Worm (Caenorhabditis elegans) whole organism, young adult: ENCODE results near the gene ncl-1.

Experiments
- B0336.3 ChIP-seq: fragments of 200-800 bp; sonication (Bioruptor generic); IDR thresholded peaks from 2 replicates; pipeline ENCODE4 v1.3.6; 2022; ENCODE audit warnings: missing genetic modification characterization, missing compliant biosample characterization
- D2030.7 ChIP-seq: fragments of 200-800 bp; sonication (Bioruptor generic); IDR thresholded peaks from 2 replicates; pipeline ENCODE4 v1.3.6; 2022; ENCODE audit warnings: missing genetic modification reagents, missing genetic modification characterization, missing compliant biosample characterization
- F33H1.4 ChIP-seq: fragments of 200-800 bp; sonication (Bioruptor generic); IDR thresholded peaks from 2 replicates; pipeline ENCODE4 v1.3.6; 2022; ENCODE audit warnings: missing genetic modification reagents, missing genetic modification characterization, missing compliant biosample characterization
- F55B11.4 ChIP-seq: sonication (generic microtip); optimal IDR thresholded peaks from 2 replicates; lab custom pipeline; 2016; ENCODE audit warnings: missing compliant biosample characterization, missing genetic modification characterization, borderline replicate concordance; ENCODE audit not compliant: insufficient read depth
- F57A8.1 ChIP-seq: fragments of 200-800 bp; sonication (Bioruptor generic); optimal IDR thresholded peaks from 2 replicates; lab custom pipeline; 2018; ENCODE audit warnings: mild to moderate bottlenecking, missing genetic modification characterization, moderate library complexity, missing compliant biosample characterization
- K11D2.4 ChIP-seq: fragments of 200-800 bp; sonication (Bioruptor generic); IDR thresholded peaks from 2 replicates; pipeline ENCODE4 v1.3.6; 2022; ENCODE audit warnings: missing genetic modification reagents, missing genetic modification characterization, missing compliant biosample characterization
- K12H6.12 ChIP-seq: fragments of 200-800 bp; sonication (Bioruptor generic); optimal IDR thresholded peaks from 2 replicates; lab custom pipeline; 2018; ENCODE audit warnings: mild to moderate bottlenecking, missing genetic modification characterization, missing compliant biosample characterization
- T26A5.8 ChIP-seq: sonication (generic microtip); optimal IDR thresholded peaks from 2 replicates; lab custom pipeline; 2016; ENCODE audit warnings: missing genetic modification characterization, missing compliant biosample characterization
- Y67H2A.10 ChIP-seq: fragments of 200-800 bp; sonication (Bioruptor generic); conservative IDR thresholded peaks from 2 replicates; pipeline ENCODE4 v1.3.6; 2022; ENCODE audit warnings: missing genetic modification reagents, missing genetic modification characterization, missing compliant biosample characterization
- akir-1 ChIP-seq: fragments of 200-800 bp; sonication (Bioruptor generic); optimal IDR thresholded peaks from 2 replicates; lab custom pipeline; 2018; ENCODE audit warnings: mild to moderate bottlenecking, missing genetic modification characterization, moderate library complexity, missing compliant biosample characterization
- atf-7 ChIP-seq: sonication (generic microtip); optimal IDR thresholded peaks from 2 replicates; lab custom pipeline; 2017; ENCODE audit warnings: mild to moderate bottlenecking, missing genetic modification characterization, missing compliant biosample characterization
- attf-3 ChIP-seq: fragments of 200-800 bp; sonication (Bioruptor generic); conservative IDR thresholded peaks from 2 replicates; pipeline ENCODE4 v1.3.6; 2022; ENCODE audit warnings: missing genetic modification reagents, missing genetic modification characterization, missing compliant biosample characterization
- attf-5 ChIP-seq: fragments of 200-800 bp; sonication (Bioruptor generic); optimal IDR thresholded peaks from 2 replicates; lab custom pipeline; 2018; ENCODE audit warnings: mild to moderate bottlenecking, missing genetic modification characterization, missing compliant biosample characterization
- ccch-3 ChIP-seq: fragments of 200-800 bp; sonication (Bioruptor generic); optimal IDR thresholded peaks from 2 replicates; lab custom pipeline; 2018; ENCODE audit warnings: mild to moderate bottlenecking, missing genetic modification characterization, missing compliant biosample characterization
- cebp-1 ChIP-seq, 2 experiments: fragments of 200-800 bp in 1 of 2; sonication (Bioruptor generic) in 1 of 2; sonication (generic microtip) in 1 of 2; IDR thresholded peaks in 1 of 2; optimal IDR thresholded peaks in 1 of 2; 2 replicates each; pipeline versions ENCODE4 v1.3.6 to Lab custom; 2017 to 2022; ENCODE audit warnings: missing compliant biosample characterization in 2 of 2, missing genetic modification characterization in 2 of 2, mild to moderate bottlenecking in 1 of 2, missing genetic modification reagents in 1 of 2, moderate library complexity in 1 of 2
- ceh-100 ChIP-seq: fragments of 200-800 bp; sonication (Bioruptor generic); IDR thresholded peaks from 2 replicates; pipeline ENCODE4 v1.3.6; 2022; ENCODE audit warnings: missing genetic modification reagents, missing genetic modification characterization, missing compliant biosample characterization
- ceh-27 ChIP-seq: fragments of 200-800 bp; sonication (Bioruptor generic); optimal IDR thresholded peaks from 2 replicates; lab custom pipeline; 2018; ENCODE audit warnings: mild to moderate bottlenecking, missing genetic modification characterization, moderate library complexity, missing compliant biosample characterization
- ceh-91 ChIP-seq: fragments of 200-800 bp; sonication (Bioruptor generic); IDR thresholded peaks from 2 replicates; pipeline ENCODE4 v1.3.6; 2022; ENCODE audit warnings: missing genetic modification reagents, missing genetic modification characterization, missing compliant biosample characterization
- chd-7 ChIP-seq: sonication (generic microtip); optimal IDR thresholded peaks from 2 replicates; lab custom pipeline; 2016; ENCODE audit warnings: mild to moderate bottlenecking, missing genetic modification characterization, moderate library complexity, missing compliant biosample characterization
- efl-1 ChIP-seq: fragments of 150-350 bp; optimal IDR thresholded peaks from 2 replicates; lab custom pipeline; 2014; ENCODE audit warnings: missing biosample characterization, missing genetic modification reagents, missing genetic modification characterization
- ekl-4 ChIP-seq: fragments of 200-800 bp; sonication (Bioruptor generic); IDR thresholded peaks from 2 replicates; pipeline ENCODE4 v1.3.6; 2022; ENCODE audit warnings: missing genetic modification reagents, missing genetic modification characterization, missing compliant biosample characterization
- hlh-12 ChIP-seq: sonication (generic microtip); optimal IDR thresholded peaks from 2 replicates; lab custom pipeline; 2016; ENCODE audit warnings: missing genetic modification characterization, missing compliant biosample characterization
- hmg-1.2 ChIP-seq: fragments of 200-800 bp; sonication (Bioruptor generic); IDR thresholded peaks from 2 replicates; pipeline ENCODE4 v1.3.6; 2022; ENCODE audit warnings: missing genetic modification reagents, missing genetic modification characterization, missing compliant biosample characterization
- hrde-1 ChIP-seq: sonication (generic microtip); optimal IDR thresholded peaks from 2 replicates; lab custom pipeline; 2016; ENCODE audit warnings: missing genetic modification characterization, mild to moderate bottlenecking, missing compliant biosample characterization, moderate library complexity, missing genotype, missing genetic modification reagents, borderline replicate concordance
- lin-35 ChIP-seq, 3 experiments: fragments of 150-350 bp in 2 of 3; sonication (generic microtip) in 1 of 3; optimal IDR thresholded peaks; 2 replicates each; lab custom pipeline; 2014 to 2018; ENCODE audit warnings: missing biosample characterization in 3 of 3, missing genetic modification characterization in 3 of 3, missing genetic modification reagents in 3 of 3
- lin-40 ChIP-seq: sonication (generic microtip); optimal IDR thresholded peaks from 2 replicates; lab custom pipeline; 2016; ENCODE audit warnings: missing genetic modification characterization, mild to moderate bottlenecking, missing compliant biosample characterization, missing genotype, missing genetic modification reagents
- lin-54 ChIP-seq: fragments of 200-800 bp; sonication (Bioruptor generic); optimal IDR thresholded peaks from 2 replicates; lab custom pipeline; 2018; ENCODE audit warnings: mild to moderate bottlenecking, missing genetic modification characterization, missing compliant biosample characterization
- lir-1 ChIP-seq: fragments of 200-800 bp; sonication (Bioruptor generic); conservative IDR thresholded peaks from 2 replicates; pipeline ENCODE4 v1.3.6; 2022; ENCODE audit warnings: missing genetic modification reagents, missing genetic modification characterization, missing compliant biosample characterization
- lsy-27 ChIP-seq: sonication (generic microtip); optimal IDR thresholded peaks from 2 replicates; lab custom pipeline; 2017; ENCODE audit warnings: missing genetic modification characterization, mild to moderate bottlenecking, missing compliant biosample characterization, antibody characterized with exemption, missing genotype, borderline replicate concordance; ENCODE audit not compliant: insufficient read depth
- madf-3 ChIP-seq: fragments of 200-800 bp; sonication (Bioruptor generic); IDR thresholded peaks from 2 replicates; pipeline ENCODE4 v1.3.6; 2022; ENCODE audit warnings: missing genetic modification reagents, missing genetic modification characterization, missing compliant biosample characterization
- mcd-1 ChIP-seq: fragments of 200-800 bp; sonication (Bioruptor generic); IDR thresholded peaks from 2 replicates; pipeline ENCODE4 v1.3.6; 2022; ENCODE audit warnings: missing genetic modification reagents, missing genetic modification characterization, missing compliant biosample characterization
- nfya-1 ChIP-seq: sonication (generic microtip); optimal IDR thresholded peaks from 2 replicates; lab custom pipeline; 2017; ENCODE audit warnings: antibody characterized with exemption, missing compliant biosample characterization, missing genetic modification characterization, borderline replicate concordance; ENCODE audit not compliant: insufficient read depth
- nfyb-1 ChIP-seq: fragments of 200-800 bp; sonication (Bioruptor generic); IDR thresholded peaks from 2 replicates; pipeline ENCODE4 v1.3.6; 2022; ENCODE audit warnings: missing genetic modification reagents, missing genetic modification characterization, missing compliant biosample characterization
- nhr-80 ChIP-seq: sonication (generic microtip); optimal IDR thresholded peaks from 2 replicates; lab custom pipeline; 2016; ENCODE audit warnings: missing genetic modification characterization, missing compliant biosample characterization
- pha-4 ChIP-seq: fragments of 150-350 bp; sonication (generic microtip); optimal IDR thresholded peaks from 2 replicates; lab custom pipeline; 2014; ENCODE audit warnings: missing biosample characterization, missing genetic modification reagents, missing genetic modification characterization
- rcor-1 ChIP-seq: fragments of 200-800 bp; sonication (Bioruptor generic); IDR thresholded peaks from 2 replicates; pipeline ENCODE4 v1.3.6; 2022; ENCODE audit warnings: missing genetic modification reagents, missing genetic modification characterization, missing compliant biosample characterization
- sdz-38 ChIP-seq: sonication (generic microtip); optimal IDR thresholded peaks from 2 replicates; lab custom pipeline; 2016; ENCODE audit warnings: missing genotype, missing genetic modification characterization, missing compliant biosample characterization
- snpc-4 ChIP-seq, 5 experiments: fragments of 150-350 bp in 1 of 5; sonication (generic microtip) in 4 of 5; optimal IDR thresholded peaks; 2 replicates each; lab custom pipeline; 2014 to 2018; ENCODE audit warnings: missing genetic modification characterization in 5 of 5, missing biosample characterization in 3 of 5, antibody characterized with exemption in 2 of 5, mild to moderate bottlenecking in 2 of 5, missing compliant biosample characterization in 2 of 5, missing genotype in 2 of 5, moderate library complexity in 2 of 5, missing genetic modification reagents in 1 of 5
- xnd-1 ChIP-seq: sonication (generic microtip); optimal IDR thresholded peaks from 2 replicates; lab custom pipeline; 2016; ENCODE audit warnings: missing genotype, missing genetic modification reagents, missing genetic modification characterization, missing compliant biosample characterization
- zfh-2 ChIP-seq: fragments of 200-800 bp; sonication (Bioruptor generic); conservative IDR thresholded peaks from 2 replicates; pipeline ENCODE4 v1.3.6; 2022; ENCODE audit warnings: missing genetic modification reagents, missing genetic modification characterization, missing compliant biosample characterization
- ztf-26 ChIP-seq: sonication (generic microtip); optimal IDR thresholded peaks from 2 replicates; lab custom pipeline; 2017; ENCODE audit warnings: missing genetic modification characterization, missing compliant biosample characterization
- ztf-3 ChIP-seq: fragments of 200-800 bp; sonication (Bioruptor generic); optimal IDR thresholded peaks from 2 replicates; lab custom pipeline; 2018; ENCODE audit warnings: mild to moderate bottlenecking, missing genetic modification characterization, missing compliant biosample characterization

Gene ncl-1

DNA sequence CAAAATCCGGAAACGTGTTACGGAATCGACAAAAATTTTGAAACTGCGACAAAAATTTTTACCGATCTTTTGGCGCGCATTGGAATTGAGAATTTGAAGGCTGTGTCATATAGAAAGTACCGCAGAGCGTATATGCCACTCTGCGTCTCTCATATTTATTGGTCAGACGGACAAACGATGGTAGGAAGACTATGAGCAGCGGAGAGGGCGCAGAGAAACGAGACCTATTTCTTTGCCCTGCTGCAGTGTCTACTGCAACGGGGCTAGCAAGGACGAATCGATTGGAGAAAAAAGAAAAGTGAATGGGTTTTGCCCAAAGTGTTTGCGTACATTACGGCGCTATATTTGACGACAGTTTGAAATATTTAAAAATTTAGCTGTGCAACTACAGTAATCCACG, 9.5 kb upstream of the ncl-1 start (continued):
- no peak for TF ChIP-seq K11D2.4
- TF ChIP-seq lin-35 (GFP tag; optimal IDR thresholded peaks at IDR 0.05; lab: Kevin White, UChicago) = peak in 1 of 3 experiments; percentile 76
- TF ChIP-seq Y67H2A.10 (GFP tag; lab: Robert Waterston, UW) = no peak
- TF ChIP-seq lin-40 (tag; lab: Kevin White, UChicago) = peak; percentile 56
- TF ChIP-seq attf-5 (GFP tag; lab: Kevin White, UChicago) = peak; percentile 94
- peak; percentile 81 for TF ChIP-seq mcd-1 (GFP tag; lab: Robert Waterston, UW)
- no peak for TF ChIP-seq cebp-1 (GFP tag; IDR thresholded peaks at IDR 0.05; lab: Robert Waterston, UW)
- peak; percentile 76 for TF ChIP-seq cebp-1 (tag; optimal IDR thresholded peaks at IDR 0.05; lab: Kevin White, UChicago)
- peak; percentile 28 for TF ChIP-seq atf-7 (tag; lab: Kevin White, UChicago)
- TF ChIP-seq ceh-100 (GFP tag; lab: Robert Waterston, UW) = peak; percentile 25; the same call in 1 of the 2 replicates
- TF ChIP-seq K12H6.12 = peak; percentile 74
- TF ChIP-seq D2030.7 (GFP tag; lab: Robert Waterston, UW) = peak; percentile 23; the same call in 1 of the 2 replicates
- peak; percentile 47 for TF ChIP-seq chd-7
- TF ChIP-seq nhr-80 (tag; lab: Kevin White, UChicago) = peak; percentile 49
- TF ChIP-seq hmg-1.2 (GFP tag; lab: Robert Waterston, UW) = peak; percentile 89
- TF ChIP-seq B0336.3 (GFP tag; lab: Robert Waterston, UW) = peak; percentile 35; the same call in 1 of the 2 replicates
- TF ChIP-seq nfyb-1 (GFP tag; lab: Robert Waterston, UW) = 0 out of 2 replicates have a peak, but pooled peaks have one; percentile 28
- no peak for TF ChIP-seq snpc-4 (GFP tag; optimal IDR thresholded peaks at IDR 0.05; lab: Kevin White, UChicago)
- peak in 3 of 4 experiments; percentile 35 to 52 (median 40) for TF ChIP-seq snpc-4 (tag; optimal IDR thresholded peaks at IDR 0.05; lab: Kevin White, UChicago)
- no peak for TF ChIP-seq ztf-3 (GFP tag; lab: Kevin White, UChicago)
- peak; percentile 9 for TF ChIP-seq lin-54 (GFP tag; lab: Kevin White, UChicago)
- peak; percentile 25; the same call in 1 of the 2 replicates for TF ChIP-seq F33H1.4 (GFP tag; lab: Robert Waterston, UW)

DNA sequence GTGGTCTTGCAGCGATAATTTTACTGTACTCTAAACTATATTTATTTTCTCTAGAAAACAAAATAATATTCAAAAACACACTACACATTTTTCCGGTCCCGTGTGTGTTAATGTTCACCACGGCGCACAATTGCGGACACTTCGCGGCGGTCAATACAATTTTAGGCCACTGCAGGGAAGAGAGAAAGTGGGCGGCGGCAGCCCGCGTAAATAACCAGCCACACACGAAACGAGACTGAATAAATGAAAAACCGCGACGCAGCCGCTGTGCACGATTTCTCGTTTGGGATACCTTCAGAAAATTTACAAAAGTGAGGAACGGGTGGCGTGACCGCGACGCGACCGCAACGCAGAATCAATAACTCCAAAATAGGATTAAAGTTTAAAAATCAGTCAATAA, 8.6 kb upstream of the ncl-1 start:
- TF ChIP-seq lsy-27 (tag; lab: Kevin White, UChicago) = no peak
- peak; percentile 33 for TF ChIP-seq lin-54 (GFP tag; lab: Kevin White, UChicago)
- TF ChIP-seq attf-3 (GFP tag; lab: Robert Waterston, UW) = 0 out of 2 replicates have a peak, but pooled peaks have one; percentile 11
- 0 out of 2 replicates have a peak, but pooled peaks have one; percentile 23 for TF ChIP-seq K11D2.4
- TF ChIP-seq T26A5.8 (tag; lab: Kevin White, UChicago) = no peak
- no peak for TF ChIP-seq sdz-38
- TF ChIP-seq ccch-3 (GFP tag; lab: Kevin White, UChicago) = no peak
- peak; percentile 70 for TF ChIP-seq zfh-2 (GFP tag; lab: Robert Waterston, UW)
- no peak for TF ChIP-seq nfya-1
- TF ChIP-seq xnd-1 = no peak
- TF ChIP-seq ztf-26 (tag; lab: Kevin White, UChicago) = no peak
- TF ChIP-seq lir-1 (GFP tag; lab: Robert Waterston, UW) = 0 out of 2 replicates have a peak, but pooled peaks have one; percentile 9
- TF ChIP-seq ztf-3 (GFP tag; lab: Kevin White, UChicago) = no peak
- TF ChIP-seq akir-1 (GFP tag; lab: Kevin White, UChicago) = no peak
- TF ChIP-seq nhr-80 (tag; lab: Kevin White, UChicago) = peak; percentile 39
- TF ChIP-seq rcor-1 (GFP tag; lab: Robert Waterston, UW) = peak; percentile 31; the same call in 1 of the 2 replicates
- no peak for TF ChIP-seq hrde-1 (tag; lab: Kevin White, UChicago)
- peak; percentile 78 for TF ChIP-seq ceh-27 (GFP tag; lab: Kevin White, UChicago)
- TF ChIP-seq mcd-1 (GFP tag; lab: Robert Waterston, UW) = peak; percentile 38; the same call in 1 of the 2 replicates
- TF ChIP-seq F55B11.4 = no peak
- TF ChIP-seq Y67H2A.10 (GFP tag; lab: Robert Waterston, UW) = 0 out of 2 replicates have a peak, but pooled peaks have one; percentile 17
- TF ChIP-seq efl-1 = peak; percentile 30
- TF ChIP-seq hlh-12 (tag; lab: Kevin White, UChicago) = no peak
- TF ChIP-seq F57A8.1 = no peak
- TF ChIP-seq pha-4 = no peak
- peak; percentile 16 for TF ChIP-seq K12H6.12
- TF ChIP-seq madf-3 (GFP tag; lab: Robert Waterston, UW) = peak; percentile 78; the same call in 1 of the 2 replicates
- TF ChIP-seq hmg-1.2 (GFP tag; lab: Robert Waterston, UW) = peak; percentile 35; the same call in 1 of the 2 replicates
- 0 out of 2 replicates have a peak, but pooled peaks have one; percentile 29 for TF ChIP-seq ekl-4 (GFP tag; lab: Robert Waterston, UW)
- TF ChIP-seq ceh-91 (GFP tag; lab: Robert Waterston, UW) = no peak
- peak; percentile 73 for TF ChIP-seq attf-5 (GFP tag; lab: Kevin White, UChicago)
